Worm (Caenorhabditis elegans) whole organism, L4 larva: ENCODE data around the gene gcy-21.

Source experiments
- ZK546.5 ChIP-seq, 2 experiments: sonication (generic microtip); optimal IDR thresholded peaks; 2 replicates each; lab custom pipeline; 2017; ENCODE audit warnings: missing biosample characterization in 2 of 2, missing genetic modification characterization in 2 of 2
- daf-12 ChIP-seq: fragments of 150-350 bp; optimal IDR thresholded peaks from 2 replicates; lab custom pipeline; 2014; ENCODE audit warnings: missing biosample characterization, missing genetic modification reagents, missing genetic modification characterization
- dmd-9 ChIP-seq: fragments of 200-800 bp; sonication (Bioruptor generic); IDR thresholded peaks from 2 replicates; pipeline ENCODE4 v1.3.6; 2022; ENCODE audit warnings: missing genetic modification reagents, missing genetic modification characterization, missing compliant biosample characterization
- hlh-11 ChIP-seq: fragments of 200-800 bp; sonication (Bioruptor generic); optimal IDR thresholded peaks from 2 replicates; lab custom pipeline; 2018; ENCODE audit warnings: mild to moderate bottlenecking, missing genetic modification characterization, missing compliant biosample characterization
- jun-1 ChIP-seq: fragments of 150-350 bp; optimal IDR thresholded peaks from 2 replicates; lab custom pipeline; 2014; ENCODE audit warnings: missing biosample characterization, missing genetic modification reagents, missing genetic modification characterization
- mdl-1 ChIP-seq, 2 experiments: fragments of 150-350 bp in 1 of 2; sonication (generic microtip) in 1 of 2; optimal IDR thresholded peaks; 2 replicates each; lab custom pipeline; 2014 to 2017; ENCODE audit warnings: missing biosample characterization in 2 of 2, missing genetic modification characterization in 2 of 2
- mep-1 ChIP-seq: fragments of 150-350 bp; sonication (generic microtip); optimal IDR thresholded peaks from 3 replicates; lab custom pipeline; 2014; ENCODE audit warnings: missing biosample characterization, missing genetic modification characterization
- mxl-2 ChIP-seq: fragments of 200-800 bp; sonication (Bioruptor generic); conservative IDR thresholded peaks from 2 replicates; pipeline ENCODE4 v1.3.6; 2022; ENCODE audit warnings: missing genetic modification reagents, missing genetic modification characterization, missing compliant biosample characterization
- nhr-77 ChIP-seq: fragments of 150-350 bp; optimal IDR thresholded peaks from 2 replicates; lab custom pipeline; 2014; ENCODE audit warnings: missing biosample characterization, missing genetic modification characterization
- php-3 ChIP-seq: fragments of 200-800 bp; sonication (Bioruptor generic); IDR thresholded peaks from 2 replicates; pipeline ENCODE4 v1.3.6; 2022; ENCODE audit warnings: missing genetic modification reagents, missing genetic modification characterization, missing compliant biosample characterization

DNA sequence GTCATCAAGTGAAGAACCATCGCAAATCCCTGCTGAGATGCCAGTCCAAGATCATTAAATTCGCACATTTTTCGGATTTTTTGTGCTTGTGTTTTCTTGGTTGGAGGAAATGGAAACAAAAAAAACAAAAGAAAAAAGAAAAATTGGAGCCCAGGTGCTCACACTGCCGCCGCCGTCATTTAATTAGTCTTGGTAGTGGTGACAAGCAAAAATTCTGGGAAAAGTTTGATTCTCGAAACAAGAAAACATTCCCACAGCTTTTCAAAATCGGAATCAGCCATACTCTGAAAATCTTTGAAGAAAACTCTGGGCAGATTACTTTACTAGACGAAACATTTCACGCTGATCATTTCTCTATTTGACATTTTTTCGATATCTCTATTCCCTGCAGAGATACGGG, 45.7 kb downstream of the gcy-21 start, which contains the start of gene srh-128:
- TF ChIP-seq daf-12 (tag; lab: Kevin White, UChicago) (no peak), dmd-9 (GFP tag; lab: Robert Waterston, UW) (no peak), nhr-77 (tag; lab: Kevin White, UChicago) (no peak), jun-1 (tag; lab: Kevin White, UChicago) (no peak), mdl-1 (tag; optimal IDR thresholded peaks at IDR 0.05; lab: Kevin White, UChicago) (no peak), mxl-2 (GFP tag; lab: Robert Waterston, UW) (no peak), ZK546.5 (tag; optimal IDR thresholded peaks at IDR 0.05; lab: Kevin White, UChicago) (no peak), hlh-11 (tag; lab: Kevin White, UChicago) (no peak), php-3 (GFP tag; lab: Robert Waterston, UW) (no peak), mep-1 (tag; lab: Kevin White, UChicago) (no peak)
